Fruit fly (Drosophila melanogaster): Measurements from ENCODE around the gene CG12991.
A peak's percentile ranks its signal among the peaks of the same experiment; 100 is the strongest.

CG12991 gene

DNA sequence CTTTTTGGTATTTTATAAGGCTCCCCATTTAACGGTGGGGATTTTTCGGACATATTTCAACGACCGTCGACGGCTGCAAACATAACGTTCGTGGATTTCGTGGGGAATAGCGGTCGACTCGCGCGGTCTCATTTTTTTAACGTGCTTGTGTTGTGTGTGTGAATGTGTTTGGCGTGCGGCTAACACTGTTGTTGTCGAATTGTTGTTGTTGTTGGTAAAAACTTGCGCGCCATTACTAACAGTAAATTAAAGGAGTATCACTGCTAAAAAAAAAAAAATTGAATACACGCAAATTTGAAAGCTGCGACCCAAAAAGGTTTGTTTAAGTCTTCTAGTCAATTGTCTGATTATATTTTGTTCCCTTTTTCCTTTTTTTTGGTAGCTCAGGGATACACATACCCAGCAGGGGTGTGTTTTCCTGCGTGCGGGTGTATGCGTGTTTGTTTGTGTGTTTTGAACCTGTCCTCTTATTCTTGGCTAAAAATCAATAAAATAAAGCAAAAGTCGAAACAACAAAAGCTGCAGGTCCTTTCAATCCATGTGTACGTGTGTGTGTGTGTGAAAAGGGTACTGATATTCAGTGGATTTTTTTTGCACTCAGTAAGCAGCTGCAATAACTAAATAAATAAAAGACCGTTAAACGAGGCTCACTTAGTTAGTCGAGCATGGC is at the start of gene CG12991:
TSS of gene CG12991 (plus strand) at position 80 of the 670 bp plus-strand sequence.
- TF ChIP-seq eg (GFP tag; IDR thresholded peaks at IDR 0.05) (peak; percentile 56; the same call in 2 of the 3 replicates), CG31627 (GFP tag; optimal IDR thresholded peaks at IDR 0.05) (no peak), fkh (GFP tag; optimal IDR thresholded peaks at IDR 0.05) (peak; percentile 20), Eip75B (GFP tag; optimal IDR thresholded peaks at IDR 0.05) (no peak), CG6276 (GFP tag; optimal IDR thresholded peaks at IDR 0.05) (peak; percentile 42), svp (GFP tag) (no peak), CG8319 (GFP tag; optimal IDR thresholded peaks at IDR 0.05) (no peak), Lpt (GFP tag; optimal IDR thresholded peaks at IDR 0.05) (no peak), fd85E (GFP tag; optimal IDR thresholded peaks at IDR 0.05) (no peak), Ets21C (GFP tag; optimal IDR thresholded peaks at IDR 0.05) (no peak), Met (GFP tag; optimal IDR thresholded peaks at IDR 0.05) (peak; percentile 27), topi (GFP tag; optimal IDR thresholded peaks at IDR 0.05) (no peak), Ets96B (tag; optimal IDR thresholded peaks at IDR 0.05) (no peak), Eip93F (GFP tag; optimal IDR thresholded peaks at IDR 0.05) (no peak), Eip78C (GFP tag) (peak; percentile 62), fd59A (GFP tag; optimal IDR thresholded peaks at IDR 0.05) (no peak), CG3032 (tag; optimal IDR thresholded peaks at IDR 0.05) (no peak), Sox14 (GFP tag; optimal IDR thresholded peaks at IDR 0.05) (peak; percentile 26), CG32006 (GFP tag; optimal IDR thresholded peaks at IDR 0.05) (peak; percentile 36), CG8119 (GFP tag; IDR thresholded peaks at IDR 0.05) (peak; percentile 58), CG6854 (GFP tag; optimal IDR thresholded peaks at IDR 0.05) (no peak), CG11762 (GFP tag; optimal IDR thresholded peaks at IDR 0.05; ENCODE audit: insufficient read depth) (no peak), CG6808 (GFP tag; optimal IDR thresholded peaks at IDR 0.05) (no peak), Gug (GFP tag; IDR thresholded peaks at IDR 0.05) (no peak), achi (GFP tag; optimal IDR thresholded peaks at IDR 0.05) (peak; percentile 13), CG1621 (tag; optimal IDR thresholded peaks at IDR 0.05) (no peak), acj6 (GFP tag; optimal IDR thresholded peaks at IDR 0.05) (no peak), esn (GFP tag; optimal IDR thresholded peaks at IDR 0.05) (peak; percentile 42), CG9139 (GFP tag; optimal IDR thresholded peaks at IDR 0.05) (no peak), CG11902 (GFP tag; optimal IDR thresholded peaks at IDR 0.05) (no peak), CG16779 (tag; optimal IDR thresholded peaks at IDR 0.05) (peak; percentile 8), Blimp-1 (GFP tag; optimal IDR thresholded peaks at IDR 0.05) (no peak), vri (GFP tag; optimal IDR thresholded peaks at IDR 0.05) (peak; percentile 42), lz (GFP tag; optimal IDR thresholded peaks at IDR 0.05) (peak; percentile 34), CG15336 (GFP tag; IDR thresholded peaks at IDR 0.05) (peak; percentile 63), net (GFP tag; optimal IDR thresholded peaks at IDR 0.05) (peak; percentile 31), Smox (GFP tag; optimal IDR thresholded peaks at IDR 0.05) (peak; percentile 40), Hr4 (GFP tag; optimal IDR thresholded peaks at IDR 0.05) (peak; percentile 30), dac (GFP tag; optimal IDR thresholded peaks at IDR 0.05) (no peak), Hr38 (GFP tag; optimal IDR thresholded peaks at IDR 0.05) (no peak), CG6163 (GFP tag; IDR thresholded peaks at IDR 0.05) (0 out of 3 replicates have a peak, but pooled peaks have one; percentile 19), CG4318 (GFP tag; optimal IDR thresholded peaks at IDR 0.05) (no peak), dsx (GFP tag; optimal IDR thresholded peaks at IDR 0.05; ENCODE audit: poor library complexity, severe bottlenecking) (peak; percentile 10), CG10669 (GFP tag; optimal IDR thresholded peaks at IDR 0.05) (no peak), Hr39 (GFP tag; optimal IDR thresholded peaks at IDR 0.05) (no peak), pdm3 (GFP tag; optimal IDR thresholded peaks at IDR 0.05) (peak; percentile 47), CG3919 (GFP tag; optimal IDR thresholded peaks at IDR 0.05) (peak; percentile 35), CG6792 (GFP tag; optimal IDR thresholded peaks at IDR 0.05) (peak; percentile 16), CG11294 (GFP tag; IDR thresholded peaks at IDR 0.05) (no peak), Sox102F (GFP tag; optimal IDR thresholded peaks at IDR 0.05) (peak; percentile 40), Sox15 (GFP tag; optimal IDR thresholded peaks at IDR 0.05) (no peak), CG8632 (GFP tag; optimal IDR thresholded peaks at IDR 0.05) (no peak)
